Worm (Caenorhabditis elegans): ENCODE data around the gene acr-3.

ce11 chrX:6725260-6725718, 16.0 kb downstream of the acr-3 start, which contains the start of gene slc-25A10:
- TF ChIP-seq ama-1 (optimal IDR thresholded peaks at IDR 0.05) (no peak), sea-1 (GFP tag; conservative IDR thresholded peaks at IDR 0.05) (no peak), F13C5.2 (tag; optimal IDR thresholded peaks at IDR 0.05) (no peak), hmg-4 (GFP tag; optimal IDR thresholded peaks at IDR 0.05) (no peak), ceh-36 (tag; optimal IDR thresholded peaks at IDR 0.05) (no peak), tbx-37 (GFP tag; conservative IDR thresholded peaks at IDR 0.05) (no peak), scrt-1 (GFP tag; IDR thresholded peaks at IDR 0.05) (no peak), pes-1 (GFP tag; IDR thresholded peaks at IDR 0.05) (no peak), aly-1 (tag; optimal IDR thresholded peaks at IDR 0.05) (no peak), tbx-11 (GFP tag; IDR thresholded peaks at IDR 0.05) (no peak), hmbx-1 (tag; optimal IDR thresholded peaks at IDR 0.05) (no peak)
